Worm (Caenorhabditis elegans) whole organism, L3 larva: ENCODE measurements around the gene T24C2.3.

Experiments used
- R02D3.7 ChIP-seq: fragments of 150-350 bp; optimal IDR thresholded peaks from 2 replicates; lab custom pipeline; 2014; ENCODE audit warnings: missing biosample characterization, missing genetic modification characterization
- ZK546.5 ChIP-seq: sonication (generic microtip); optimal IDR thresholded peaks from 2 replicates; lab custom pipeline; 2017; ENCODE audit warnings: missing biosample characterization, missing genetic modification characterization
- aly-2 ChIP-seq: fragments of 150-350 bp; optimal IDR thresholded peaks from 2 replicates; lab custom pipeline; 2014; ENCODE audit warnings: missing biosample characterization, missing genetic modification characterization
- ama-1 ChIP-seq: fragments of 150-350 bp; optimal IDR thresholded peaks from 2 replicates; lab custom pipeline; 2018
- ceh-16 ChIP-seq: sonication (generic microtip); optimal IDR thresholded peaks from 2 replicates; lab custom pipeline; 2017; ENCODE audit warnings: missing biosample characterization, missing genetic modification characterization
- ceh-28 ChIP-seq: fragments of 150-350 bp; optimal IDR thresholded peaks from 2 replicates; lab custom pipeline; 2014; ENCODE audit warnings: missing biosample characterization, missing genetic modification reagents, missing genetic modification characterization
- ceh-82 ChIP-seq: fragments of 150-350 bp; optimal IDR thresholded peaks from 2 replicates; lab custom pipeline; 2014; ENCODE audit warnings: missing biosample characterization, missing genetic modification characterization
- ceh-9 ChIP-seq: sonication (generic microtip); optimal IDR thresholded peaks from 2 replicates; lab custom pipeline; 2018; ENCODE audit warnings: missing biosample characterization, missing genetic modification characterization
- daf-12 ChIP-seq: fragments of 150-350 bp; optimal IDR thresholded peaks from 2 replicates; lab custom pipeline; 2014; ENCODE audit warnings: missing biosample characterization, missing genetic modification reagents, missing genetic modification characterization
- egl-27 ChIP-seq: sonication (generic microtip); optimal IDR thresholded peaks from 4 replicates; lab custom pipeline; 2017; ENCODE audit warnings: missing biosample characterization, missing genetic modification reagents, missing genetic modification characterization
- egl-5 ChIP-seq: fragments of 150-350 bp; optimal IDR thresholded peaks from 2 replicates; lab custom pipeline; 2017; ENCODE audit warnings: missing biosample characterization, missing genetic modification reagents, missing genetic modification characterization, inconsistent platforms
- elt-1 ChIP-seq: fragments of 150-350 bp; optimal IDR thresholded peaks from 2 replicates; lab custom pipeline; 2014; ENCODE audit warnings: missing biosample characterization, missing genetic modification characterization
- elt-2 ChIP-seq: sonication (generic microtip); optimal IDR thresholded peaks from 2 replicates; lab custom pipeline; 2016; ENCODE audit warnings: missing genetic modification reagents, mild to moderate bottlenecking, missing genetic modification characterization, missing compliant biosample characterization
- elt-3 ChIP-seq, 3 experiments: fragments of 150-350 bp in 1 of 3; sonication (generic microtip) in 2 of 3; optimal IDR thresholded peaks; 2 replicates in 2 of 3; 4 replicates in 1 of 3; lab custom pipeline; 2014 to 2017; ENCODE audit warnings: missing biosample characterization in 3 of 3, missing genetic modification characterization in 3 of 3
- eor-1 ChIP-seq, 2 experiments: fragments of 150-350 bp; optimal IDR thresholded peaks; 2 replicates each; lab custom pipeline; 2014 to 2018; ENCODE audit warnings: missing biosample characterization in 2 of 2, missing genetic modification characterization in 2 of 2
- fkh-10 ChIP-seq: sonication (generic microtip); optimal IDR thresholded peaks from 2 replicates; lab custom pipeline; 2017; ENCODE audit warnings: missing biosample characterization, missing genetic modification reagents, missing genetic modification characterization
- fkh-2 ChIP-seq: fragments of 150-350 bp; optimal IDR thresholded peaks from 2 replicates; lab custom pipeline; 2014; ENCODE audit warnings: missing biosample characterization, missing genetic modification reagents, missing genetic modification characterization
- fos-1 ChIP-seq: fragments of 150-350 bp; optimal IDR thresholded peaks from 2 replicates; lab custom pipeline; 2014; ENCODE audit warnings: missing biosample characterization, missing genetic modification characterization
- hmg-11 ChIP-seq: sonication (generic microtip); optimal IDR thresholded peaks from 2 replicates; lab custom pipeline; 2016; ENCODE audit warnings: missing genetic modification characterization, missing compliant biosample characterization
- jun-1 ChIP-seq: fragments of 150-350 bp; optimal IDR thresholded peaks from 2 replicates; lab custom pipeline; 2014; ENCODE audit warnings: missing biosample characterization, missing genetic modification reagents, missing genetic modification characterization
- lin-15B ChIP-seq: fragments of 150-350 bp; optimal IDR thresholded peaks from 2 replicates; lab custom pipeline; 2014; ENCODE audit warnings: missing biosample characterization, missing genetic modification characterization
- lin-39 ChIP-seq: fragments of 150-350 bp; optimal IDR thresholded peaks from 2 replicates; lab custom pipeline; 2018; ENCODE audit warnings: missing biosample characterization, missing genetic modification reagents, missing genetic modification characterization
- lsy-12 ChIP-seq: sonication (generic microtip); optimal IDR thresholded peaks from 2 replicates; lab custom pipeline; 2016; ENCODE audit warnings: mild to moderate bottlenecking, missing genetic modification characterization, missing compliant biosample characterization
- mdl-1 ChIP-seq: fragments of 150-350 bp; optimal IDR thresholded peaks from 2 replicates; lab custom pipeline; 2014; ENCODE audit warnings: missing biosample characterization, missing genetic modification characterization
- mml-1 ChIP-seq: fragments of 150-350 bp; sonication (generic microtip); optimal IDR thresholded peaks from 3 replicates; lab custom pipeline; 2014; ENCODE audit warnings: missing biosample characterization, missing genetic modification characterization
- nfya-1 ChIP-seq: sonication (generic microtip); optimal IDR thresholded peaks from 2 replicates; lab custom pipeline; 2017; ENCODE audit warnings: missing genetic modification characterization, mild to moderate bottlenecking, missing compliant biosample characterization, antibody characterized with exemption, moderate library complexity; ENCODE audit not compliant: insufficient read depth
- nhr-11 ChIP-seq: fragments of 150-350 bp; optimal IDR thresholded peaks from 2 replicates; lab custom pipeline; 2014; ENCODE audit warnings: missing biosample characterization, missing genetic modification characterization
- nhr-12 ChIP-seq: fragments of 150-350 bp; optimal IDR thresholded peaks from 2 replicates; lab custom pipeline; 2014; ENCODE audit warnings: missing biosample characterization, missing genetic modification characterization
- nhr-23 ChIP-seq: fragments of 150-350 bp; optimal IDR thresholded peaks from 2 replicates; lab custom pipeline; 2014; ENCODE audit warnings: missing biosample characterization, missing genetic modification reagents, missing genetic modification characterization
- nhr-237 ChIP-seq: fragments of 150-350 bp; optimal IDR thresholded peaks from 2 replicates; lab custom pipeline; 2014; ENCODE audit warnings: missing biosample characterization, missing genetic modification characterization
- nhr-25 ChIP-seq: sonication (generic microtip); optimal IDR thresholded peaks from 2 replicates; lab custom pipeline; 2017; ENCODE audit warnings: missing biosample characterization, missing genetic modification characterization
- nhr-28 ChIP-seq: fragments of 150-350 bp; optimal IDR thresholded peaks from 2 replicates; lab custom pipeline; 2014; ENCODE audit warnings: missing biosample characterization, missing genetic modification characterization
- nhr-43 ChIP-seq: sonication (generic microtip); optimal IDR thresholded peaks from 2 replicates; lab custom pipeline; 2016; ENCODE audit warnings: mild to moderate bottlenecking, missing genetic modification characterization, missing compliant biosample characterization; ENCODE audit not compliant: poor library complexity, severe bottlenecking
- nhr-67 ChIP-seq: fragments of 150-350 bp; optimal IDR thresholded peaks from 2 replicates; lab custom pipeline; 2014; ENCODE audit warnings: missing biosample characterization, missing genetic modification characterization
- nhr-76 ChIP-seq: fragments of 150-350 bp; sonication (generic microtip); optimal IDR thresholded peaks from 5 replicates; lab custom pipeline; 2014; ENCODE audit warnings: missing biosample characterization, missing genetic modification characterization
- nhr-77 ChIP-seq: fragments of 150-350 bp; optimal IDR thresholded peaks from 2 replicates; lab custom pipeline; 2014; ENCODE audit warnings: missing biosample characterization, missing genetic modification characterization
- pha-4 ChIP-seq: fragments of 150-350 bp; optimal IDR thresholded peaks from 2 replicates; lab custom pipeline; 2014; ENCODE audit warnings: missing biosample characterization, missing genetic modification reagents, missing genetic modification characterization
- pqm-1 ChIP-seq: fragments of 150-350 bp; optimal IDR thresholded peaks from 2 replicates; lab custom pipeline; 2017; ENCODE audit warnings: missing biosample characterization, missing genetic modification characterization, inconsistent platforms
- sea-2 ChIP-seq: fragments of 150-350 bp; sonication (generic microtip); optimal IDR thresholded peaks from 4 replicates; lab custom pipeline; 2014; ENCODE audit warnings: missing biosample characterization, missing genetic modification reagents, missing genetic modification characterization
- skn-1 ChIP-seq: fragments of 150-350 bp; optimal IDR thresholded peaks from 2 replicates; lab custom pipeline; 2014; ENCODE audit warnings: missing biosample characterization, missing genetic modification characterization
- snpc-4 ChIP-seq: fragments of 150-350 bp; optimal IDR thresholded peaks from 2 replicates; lab custom pipeline; 2014; ENCODE audit warnings: missing biosample characterization, missing genetic modification characterization
- tbx-2 ChIP-seq: sonication (generic microtip); optimal IDR thresholded peaks from 2 replicates; lab custom pipeline; 2016; ENCODE audit warnings: mild to moderate bottlenecking, missing genetic modification characterization, missing compliant biosample characterization
- unc-39 ChIP-seq: sonication (generic microtip); optimal IDR thresholded peaks from 4 replicates; lab custom pipeline; 2017; ENCODE audit warnings: missing biosample characterization, missing genetic modification characterization
- unc-62 ChIP-seq: fragments of 150-350 bp; sonication (generic microtip); optimal IDR thresholded peaks from 4 replicates; lab custom pipeline; 2014; ENCODE audit warnings: missing biosample characterization, missing genetic modification reagents, missing genetic modification characterization
- zag-1 ChIP-seq: fragments of 150-350 bp; optimal IDR thresholded peaks from 2 replicates; lab custom pipeline; 2014; ENCODE audit warnings: missing biosample characterization, missing genetic modification characterization
- ztf-11 ChIP-seq: fragments of 150-350 bp; optimal IDR thresholded peaks from 2 replicates; lab custom pipeline; 2014; ENCODE audit warnings: missing biosample characterization, missing genetic modification characterization
- ztf-4 ChIP-seq: fragments of 150-350 bp; optimal IDR thresholded peaks from 2 replicates; lab custom pipeline; 2014; ENCODE audit warnings: missing biosample characterization, missing genetic modification characterization

Gene T24C2.3

ce11 chrX:14559519-14560296, 16.4 kb downstream of the T24C2.3 start:
- peak; percentile 27 for TF ChIP-seq lin-39 (tag; lab: Kevin White, UChicago)
- peak; percentile 84 for TF ChIP-seq pha-4 (tag; lab: Kevin White, UChicago)
- no peak for TF ChIP-seq lsy-12 (tag; lab: Kevin White, UChicago)

DNA sequence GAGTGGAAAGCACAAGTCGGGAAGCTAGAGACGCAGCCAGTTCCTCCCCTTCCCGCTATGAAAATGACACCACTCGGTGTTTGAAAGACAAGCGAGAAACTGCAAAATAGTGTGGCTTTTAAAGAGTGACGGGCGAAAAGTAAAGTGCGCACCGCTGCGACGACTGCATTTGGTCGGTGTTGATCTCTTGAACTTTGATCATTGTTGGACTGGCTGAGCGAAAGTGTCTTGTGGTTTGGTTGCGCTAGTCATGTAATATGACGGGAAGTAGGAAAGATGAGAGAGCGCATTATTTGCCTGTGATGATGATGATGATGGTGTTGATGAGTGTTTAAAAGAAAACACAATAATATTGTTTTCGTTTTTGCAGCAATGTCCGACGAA, 17.0 kb downstream of the T24C2.3 start:
- TF ChIP-seq daf-12 (tag; lab: Kevin White, UChicago) (no peak), ceh-9 (tag; lab: Kevin White, UChicago) (no peak), nhr-11 (tag; lab: Kevin White, UChicago) (no peak), ztf-11 (tag; lab: Kevin White, UChicago) (no peak), nhr-76 (peak; percentile 66), pha-4 (tag; lab: Kevin White, UChicago) (peak; percentile 99), ama-1 (no peak), snpc-4 (peak; percentile 63), nhr-237 (tag; lab: Kevin White, UChicago) (no peak), sea-2 (GFP tag; lab: Kevin White, UChicago) (peak; percentile 12), nhr-12 (tag; lab: Kevin White, UChicago) (no peak), eor-1 (tag; optimal IDR thresholded peaks at IDR 0.05; lab: Kevin White, UChicago) (no peak), R02D3.7 (tag; lab: Kevin White, UChicago) (peak; percentile 43), fkh-2 (tag; lab: Kevin White, UChicago) (no peak), fos-1 (peak; percentile 87), egl-27 (tag; lab: Kevin White, UChicago) (peak; percentile 59), elt-1 (peak; percentile 54), aly-2 (no peak), nhr-77 (tag; lab: Kevin White, UChicago) (peak; percentile 87), ztf-4 (tag; lab: Kevin White, UChicago) (no peak), zag-1 (tag; lab: Kevin White, UChicago) (peak; percentile 59), ZK546.5 (no peak), tbx-2 (tag; lab: Kevin White, UChicago) (peak; percentile 84), nhr-23 (peak; percentile 94), unc-39 (tag; lab: Kevin White, UChicago) (no peak), nhr-28 (tag; lab: Kevin White, UChicago) (no peak), nhr-43 (peak; percentile 95), ceh-82 (tag; lab: Kevin White, UChicago) (peak; percentile 36), ceh-28 (peak; percentile 82), egl-5 (tag; lab: Kevin White, UChicago) (peak; percentile 70), elt-2 (tag; lab: Kevin White, UChicago) (peak; percentile 94), lsy-12 (tag; lab: Kevin White, UChicago) (peak; percentile 10), lin-15B (tag; lab: Kevin White, UChicago) (peak; percentile 51), mml-1 (tag; lab: Kevin White, UChicago) (no peak), hmg-11 (tag; lab: Kevin White, UChicago) (peak; percentile 35), unc-62 (peak; percentile 97), nhr-25 (tag; lab: Kevin White, UChicago) (peak; percentile 89), pqm-1 (peak; percentile 85), nhr-67 (no peak), skn-1 (peak; percentile 74), jun-1 (peak; percentile 97), nfya-1 (tag; lab: Kevin White, UChicago) (peak; percentile 84), mdl-1 (tag; lab: Kevin White, UChicago) (peak; percentile 89), ceh-16 (tag; lab: Kevin White, UChicago) (no peak), fkh-10 (GFP tag; lab: Kevin White, UChicago) (peak; percentile 46), lin-39 (tag; lab: Kevin White, UChicago) (peak; percentile 92), elt-3 (tag; optimal IDR thresholded peaks at IDR 0.05; lab: Kevin White, UChicago) (peak in 2 of 3 experiments; percentile 6 to 53)
